Fruit fly (Drosophila melanogaster) whole organism, embryonic: ENCODE results near the gene cue.

Experiments used
- B-H2 ChIP-seq: fragments of 200-800 bp; sonication (Bioruptor generic); optimal IDR thresholded peaks from 2 replicates; lab custom pipeline; 2018; ENCODE audit warnings: missing biosample characterization, mild to moderate bottlenecking, missing genetic modification characterization
- BEAF-32 ChIP-seq: fragments of 200-800 bp; sonication (Bioruptor generic); optimal IDR thresholded peaks from 3 replicates; lab custom pipeline; 2017; ENCODE audit warnings: missing biosample characterization, missing genetic modification characterization, mild to moderate bottlenecking, moderate library complexity, missing genetic modification reagents
- CG1024 ChIP-seq: fragments of 200-800 bp; sonication (Bioruptor generic); IDR thresholded peaks from 2 replicates; pipeline ENCODE4 v1.3.6; 2022; ENCODE audit warnings: missing biosample characterization, missing genetic modification characterization
- CG10565 ChIP-seq: fragments of 200-800 bp; sonication (Bioruptor generic); optimal IDR thresholded peaks from 3 replicates; lab custom pipeline; 2016; ENCODE audit warnings: missing biosample characterization, mild to moderate bottlenecking, missing genetic modification characterization
- CG10979 ChIP-seq: fragments of 200-800 bp; sonication (Bioruptor generic); optimal IDR thresholded peaks from 2 replicates; lab custom pipeline; 2018; ENCODE audit warnings: missing biosample characterization, mild to moderate bottlenecking, missing genetic modification characterization, moderate library complexity
- CG11456 ChIP-seq: fragments of 200-800 bp; sonication (Bioruptor generic); IDR thresholded peaks from 3 replicates; pipeline ENCODE4 v1.3.6; 2022; ENCODE audit warnings: missing biosample characterization, missing genetic modification characterization
- CG12104 ChIP-seq: fragments of 200-800 bp; sonication (Bioruptor generic); optimal IDR thresholded peaks from 3 replicates; lab custom pipeline; 2016; ENCODE audit warnings: missing biosample characterization, missing genetic modification characterization
- CG12391 ChIP-seq: fragments of 200-800 bp; sonication (Bioruptor generic); optimal IDR thresholded peaks from 3 replicates; lab custom pipeline; 2018; ENCODE audit warnings: missing biosample characterization, mild to moderate bottlenecking, missing genetic modification characterization, moderate library complexity
- CG14965 ChIP-seq: fragments of 200-800 bp; sonication (Bioruptor generic); optimal IDR thresholded peaks from 2 replicates; lab custom pipeline; 2016; ENCODE audit warnings: missing biosample characterization, missing genetic modification characterization, borderline replicate concordance
- CG17361 ChIP-seq: fragments of 200-800 bp; sonication (Bioruptor generic); IDR thresholded peaks from 3 replicates; pipeline ENCODE4 v1.3.6; 2022; ENCODE audit warnings: missing biosample characterization, missing genetic modification characterization
- CG1792 ChIP-seq: fragments of 200-800 bp; sonication (Bioruptor generic); optimal IDR thresholded peaks from 2 replicates; lab custom pipeline; 2016; ENCODE audit warnings: missing biosample characterization, missing genetic modification characterization
- CG18599 ChIP-seq: fragments of 200-800 bp; sonication (Bioruptor generic); optimal IDR thresholded peaks from 3 replicates; lab custom pipeline; 2017; ENCODE audit warnings: missing biosample characterization, missing genetic modification characterization, mild to moderate bottlenecking, moderate library complexity, missing genetic modification reagents
- CG2712 ChIP-seq: fragments of 200-800 bp; optimal IDR thresholded peaks from 3 replicates; lab custom pipeline; 2019; ENCODE audit warnings: missing biosample characterization, mild to moderate bottlenecking, missing genetic modification characterization, moderate library complexity
- CG4617 ChIP-seq: fragments of 200-800 bp; sonication (Bioruptor generic); optimal IDR thresholded peaks from 3 replicates; lab custom pipeline; 2016; ENCODE audit warnings: missing biosample characterization, missing genetic modification characterization, borderline replicate concordance
- CG4730 ChIP-seq: fragments of 200-800 bp; sonication (Bioruptor generic); IDR thresholded peaks from 2 replicates; pipeline ENCODE4 v1.3.6; 2022; ENCODE audit warnings: missing biosample characterization, missing genetic modification characterization
- CG4820 ChIP-seq: fragments of 200-800 bp; sonication (Bioruptor generic); optimal IDR thresholded peaks from 3 replicates; lab custom pipeline; 2016; ENCODE audit warnings: missing biosample characterization, missing genetic modification characterization
- CG8765 ChIP-seq: fragments of 200-800 bp; sonication (Bioruptor generic); IDR thresholded peaks from 2 replicates; pipeline ENCODE4 v1.3.6; 2022; ENCODE audit warnings: missing biosample characterization, missing genetic modification characterization
- CG9437 ChIP-seq: fragments of 200-800 bp; sonication (Bioruptor generic); optimal IDR thresholded peaks from 2 replicates; lab custom pipeline; 2018; ENCODE audit warnings: missing biosample characterization, mild to moderate bottlenecking, missing genetic modification characterization
- CG9727 ChIP-seq: fragments of 200-800 bp; sonication (Bioruptor generic); optimal IDR thresholded peaks from 3 replicates; lab custom pipeline; 2017; ENCODE audit warnings: missing biosample characterization, mild to moderate bottlenecking, missing genetic modification characterization
- D19A ChIP-seq: fragments of 200-800 bp; optimal IDR thresholded peaks from 3 replicates; lab custom pipeline; 2019; ENCODE audit warnings: missing biosample characterization, mild to moderate bottlenecking, missing genetic modification characterization, moderate library complexity
- Dbx ChIP-seq: fragments of 200-800 bp; sonication (Bioruptor generic); IDR thresholded peaks from 3 replicates; pipeline ENCODE4 v1.3.6; 2022; ENCODE audit warnings: missing biosample characterization, missing genetic modification characterization
- Doc2 ChIP-seq: fragments of 200-800 bp; sonication (Bioruptor generic); IDR thresholded peaks from 2 replicates; pipeline ENCODE4 v1.3.6; 2022; ENCODE audit warnings: missing biosample characterization, missing genetic modification characterization
- Doc3 ChIP-seq: fragments of 200-800 bp; sonication (Bioruptor generic); IDR thresholded peaks from 3 replicates; pipeline ENCODE4 v1.3.6; 2022; ENCODE audit warnings: missing biosample characterization, missing genetic modification characterization; ENCODE audit not compliant: partially characterized antibody
- ERR ChIP-seq: fragments of 200-800 bp; sonication (Bioruptor generic); optimal IDR thresholded peaks from 2 replicates; lab custom pipeline; 2016; ENCODE audit warnings: missing biosample characterization, missing genetic modification characterization
- Hand ChIP-seq: fragments of 200-800 bp; sonication (Bioruptor generic); optimal IDR thresholded peaks from 2 replicates; lab custom pipeline; 2017; ENCODE audit warnings: mild to moderate bottlenecking, missing biosample characterization, missing genetic modification reagents, missing genetic modification characterization
- HmgD ChIP-seq: fragments of 200-800 bp; sonication (Bioruptor generic); optimal IDR thresholded peaks from 3 replicates; lab custom pipeline; 2016; ENCODE audit warnings: missing biosample characterization, missing genetic modification characterization
- Jarid2 ChIP-seq: fragments of 200-800 bp; sonication (Bioruptor generic); optimal IDR thresholded peaks from 3 replicates; lab custom pipeline; 2017; ENCODE audit warnings: mild to moderate bottlenecking, missing biosample characterization, missing genetic modification reagents, missing genetic modification characterization
- Lhr ChIP-seq: fragments of 200-800 bp; sonication (Bioruptor generic); optimal IDR thresholded peaks from 3 replicates; lab custom pipeline; 2017; ENCODE audit warnings: mild to moderate bottlenecking, missing biosample characterization, missing genetic modification reagents, missing genetic modification characterization
- Myb ChIP-seq: fragments of 200-800 bp; sonication (Bioruptor generic); optimal IDR thresholded peaks from 2 replicates; lab custom pipeline; 2016; ENCODE audit warnings: missing biosample characterization, missing genetic modification characterization
- Neu2 ChIP-seq: fragments of 200-800 bp; sonication (Bioruptor generic); optimal IDR thresholded peaks from 3 replicates; lab custom pipeline; 2016; ENCODE audit warnings: missing biosample characterization, missing genetic modification characterization, borderline replicate concordance
- Stat92E ChIP-seq, 3 experiments: fragments of >200 bp in 2 of 3; fragments of 200-800 bp in 1 of 3; sonication (Bioruptor generic) in 1 of 3; optimal IDR thresholded peaks; 2 replicates each; lab custom pipeline; 2017 to 2019; ENCODE audit warnings: missing biosample characterization in 3 of 3, missing genetic modification characterization in 3 of 3, mild to moderate bottlenecking in 1 of 3, moderate library complexity in 1 of 3
- Xrp1 ChIP-seq: fragments of 200-800 bp; sonication (Bioruptor generic); IDR thresholded peaks from 2 replicates; pipeline ENCODE4 v1.3.6; 2022; ENCODE audit warnings: missing biosample characterization, missing genetic modification characterization
- abd-A ChIP-seq: fragments of 200-800 bp; sonication (Bioruptor generic); optimal IDR thresholded peaks from 3 replicates; lab custom pipeline; 2019; ENCODE audit warnings: missing biosample characterization, mild to moderate bottlenecking, missing genetic modification characterization, moderate library complexity
- crc ChIP-seq: fragments of 200-800 bp; sonication (Bioruptor generic); optimal IDR thresholded peaks from 2 replicates; lab custom pipeline; 2016; ENCODE audit warnings: missing biosample characterization, missing genetic modification characterization
- crp ChIP-seq, 2 experiments: fragments of 200-800 bp; sonication (Bioruptor generic); optimal IDR thresholded peaks; 2 replicates in 1 of 2; 3 replicates in 1 of 2; lab custom pipeline; 2017; ENCODE audit warnings: missing biosample characterization in 2 of 2, missing genetic modification characterization in 2 of 2, mild to moderate bottlenecking in 1 of 2, moderate library complexity in 1 of 2
- dan ChIP-seq: fragments of 200-800 bp; sonication (Bioruptor generic); IDR thresholded peaks from 2 replicates; pipeline ENCODE4 v1.3.6; 2022; ENCODE audit warnings: missing biosample characterization, missing genetic modification characterization
- gcm ChIP-seq: fragments of 200-800 bp; sonication (Bioruptor generic); optimal IDR thresholded peaks from 2 replicates; lab custom pipeline; 2019; ENCODE audit warnings: missing biosample characterization, mild to moderate bottlenecking, missing genetic modification characterization, moderate library complexity
- her ChIP-seq: fragments of 200-800 bp; sonication (Bioruptor generic); optimal IDR thresholded peaks from 2 replicates; lab custom pipeline; 2016; ENCODE audit warnings: missing biosample characterization, missing genetic modification characterization
- inv ChIP-seq: fragments of 200-800 bp; sonication (Bioruptor generic); IDR thresholded peaks from 2 replicates; pipeline ENCODE4 v1.3.6; 2022; ENCODE audit warnings: missing biosample characterization, missing genetic modification characterization; ENCODE audit not compliant: partially characterized antibody
- lilli ChIP-seq: fragments of 200-800 bp; sonication (Bioruptor generic); optimal IDR thresholded peaks from 3 replicates; lab custom pipeline; 2016; ENCODE audit warnings: missing biosample characterization, missing genetic modification characterization
- row ChIP-seq: fragments of 200-800 bp; sonication (Bioruptor generic); IDR thresholded peaks from 3 replicates; pipeline ENCODE4 v1.3.6; 2022; ENCODE audit warnings: missing biosample characterization, missing genetic modification characterization
- schlank ChIP-seq: fragments of 200-800 bp; sonication (Bioruptor generic); optimal IDR thresholded peaks from 2 replicates; lab custom pipeline; 2018; ENCODE audit warnings: missing biosample characterization, mild to moderate bottlenecking, missing genetic modification characterization
- sens ChIP-seq: fragments of 200-800 bp; sonication (Bioruptor generic); peaks from one replicate; lab custom pipeline; 2016; ENCODE audit warnings: missing biosample characterization, missing genetic modification characterization
- seq ChIP-seq: fragments of 200-800 bp; sonication (Bioruptor generic); IDR thresholded peaks from 2 replicates; pipeline ENCODE4 v1.3.6; 2022; ENCODE audit warnings: missing biosample characterization, missing genetic modification characterization
- sr ChIP-seq: fragments of 200-800 bp; sonication (Bioruptor generic); IDR thresholded peaks from 3 replicates; pipeline ENCODE4 v1.3.6; 2022; ENCODE audit warnings: missing biosample characterization, missing genetic modification characterization
- sug ChIP-seq: fragments of 200-800 bp; optimal IDR thresholded peaks from 2 replicates; lab custom pipeline; 2019; ENCODE audit warnings: missing biosample characterization, mild to moderate bottlenecking, missing genetic modification characterization, moderate library complexity
- tin ChIP-seq: fragments of 200-800 bp; sonication (Bioruptor generic); optimal IDR thresholded peaks from 3 replicates; lab custom pipeline; 2016; ENCODE audit warnings: missing biosample characterization, missing genetic modification characterization
- tll ChIP-seq, 2 experiments: fragments of 200-800 bp in 1 of 2; fragments of >200 bp in 1 of 2; sonication (Bioruptor generic) in 1 of 2; optimal IDR thresholded peaks; 2 replicates each; lab custom pipeline; 2017 to 2019; ENCODE audit warnings: missing biosample characterization in 2 of 2, missing genetic modification characterization in 2 of 2, mild to moderate bottlenecking in 1 of 2, moderate library complexity in 1 of 2
- yki ChIP-seq: fragments of >200 bp; optimal IDR thresholded peaks from 3 replicates; lab custom pipeline; 2018

cue gene

DNA sequence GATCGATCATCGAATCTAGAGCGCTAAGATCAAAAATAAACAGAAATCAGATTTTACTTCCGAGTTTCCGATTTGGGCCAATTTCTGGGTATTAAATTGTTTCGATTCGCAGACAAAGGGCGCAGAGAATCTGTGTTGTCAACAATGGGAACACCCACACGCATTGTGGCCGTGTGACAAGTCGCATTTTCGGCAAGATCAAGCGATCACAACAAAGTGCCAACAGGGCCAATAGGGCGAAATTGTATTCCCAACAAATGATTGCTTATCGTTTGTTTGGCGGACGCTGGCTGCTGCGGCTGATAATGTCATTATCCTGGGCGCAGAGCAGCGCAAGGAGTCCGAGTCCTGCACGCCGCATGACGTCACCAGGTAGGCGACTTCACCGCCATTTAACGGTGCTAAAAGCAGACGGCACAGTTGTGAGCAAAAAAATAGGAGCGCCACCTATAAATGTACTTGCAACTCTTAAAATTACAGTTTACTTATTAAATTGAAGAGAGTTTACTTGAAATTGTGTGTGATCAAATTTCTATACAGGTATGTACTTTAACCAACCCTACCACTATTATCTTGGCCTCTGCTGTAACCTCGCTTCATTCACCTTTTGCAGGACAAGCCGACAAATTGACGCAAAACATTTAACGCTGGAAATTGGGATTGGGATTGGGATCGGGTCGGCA lies 37.9 kb downstream of the cue start (continued):
- TF ChIP-seq CG11456 (peak; percentile 64; the same call in 1 of the 3 replicates), Xrp1 (GFP tag; lab: Robert Waterston, UW) (peak; percentile 94), sr (GFP tag; lab: Robert Waterston, UW) (no peak), her (GFP tag; lab: Kevin White, UChicago) (no peak), schlank (tag; lab: Kevin White, UChicago) (no peak), inv (no peak), CG1024 (GFP tag; lab: Robert Waterston, UW) (peak; percentile 60; the same call in 1 of the 2 replicates), CG12104 (GFP tag; lab: Kevin White, UChicago) (no peak), CG4617 (GFP tag; lab: Kevin White, UChicago) (peak; percentile 33), Myb (GFP tag; lab: Kevin White, UChicago) (peak; percentile 33), seq (GFP tag; lab: Robert Waterston, UW) (0 out of 2 replicates have a peak, but pooled peaks have one; percentile 42), CG9727 (GFP tag; lab: Kevin White, UChicago) (no peak), ERR (GFP tag; lab: Kevin White, UChicago) (no peak), lilli (GFP tag; lab: Kevin White, UChicago) (peak; percentile 46), CG4730 (peak; percentile 59), dan (GFP tag; lab: Robert Waterston, UW) (peak; percentile 80), Neu2 (GFP tag; lab: Kevin White, UChicago) (no peak), D19A (tag; lab: Kevin White, UChicago) (peak; percentile 19), gcm (GFP tag; lab: Kevin White, UChicago) (peak; percentile 40), CG4820 (peak; percentile 61), row (GFP tag; lab: Robert Waterston, UW) (peak; percentile 75), CG17361 (GFP tag; lab: Robert Waterston, UW) (peak; percentile 54), Doc3 (GFP tag; lab: Robert Waterston, UW) (no peak), CG18599 (no peak), abd-A (tag; lab: Kevin White, UChicago) (no peak), crc (no peak), Stat92E (GFP tag; optimal IDR thresholded peaks at IDR 0.05; lab: Kevin White, UChicago) (no peak), sug (no peak), Lhr (GFP tag; lab: Kevin White, UChicago) (peak; percentile 21), CG2712 (tag; lab: Kevin White, UChicago) (peak; percentile 82), Hand (GFP tag; lab: Kevin White, UChicago) (no peak), CG9437 (GFP tag; lab: Kevin White, UChicago) (peak; percentile 24), tin (peak; percentile 56), B-H2 (GFP tag; lab: Kevin White, UChicago) (no peak), yki (lab: Kevin White, UChicago) (peak; percentile 67), HmgD (no peak), Doc2 (GFP tag; lab: Robert Waterston, UW) (no peak), BEAF-32 (GFP tag; lab: Kevin White, UChicago) (no peak), CG1792 (GFP tag; lab: Kevin White, UChicago) (no peak), tll (GFP tag; optimal IDR thresholded peaks at IDR 0.05; lab: Kevin White, UChicago) (peak in 1 of 2 experiments; percentile 88), CG10565 (no peak), CG14965 (GFP tag; lab: Kevin White, UChicago) (no peak), CG10979 (tag; lab: Kevin White, UChicago) (peak; percentile 74), CG8765 (GFP tag; lab: Robert Waterston, UW) (peak; percentile 95), Jarid2 (no peak), sens (GFP tag; lab: Kevin White, UChicago) (peak; percentile 89), CG12391 (tag; lab: Kevin White, UChicago) (peak; percentile 70), crp (GFP tag; optimal IDR thresholded peaks at IDR 0.05; lab: Kevin White, UChicago) (no peak), Dbx (GFP tag; lab: Robert Waterston, UW) (no peak)
